Worm (Caenorhabditis elegans): ENCODE results near the gene snpc-3.4.

ce11 chrIII:4015382-4015986 is 4.4 kb upstream of the snpc-3.4 start:
- TF ChIP-seq nhr-12 (tag; optimal IDR thresholded peaks at IDR 0.05) = no peak
- TF ChIP-seq lin-32 (GFP tag; optimal IDR thresholded peaks at IDR 0.05) = no peak
- TF ChIP-seq mab-5 (tag; optimal IDR thresholded peaks at IDR 0.05) = no peak

All from whole organism, mixed stage, embryonic.